Worm (Caenorhabditis elegans): ENCODE data around the gene F48G7.8.

The F48G7.8 gene

ce11 chrV:590182-590581 lies 37.3 kb downstream of the F48G7.8 start, which contains the start of gene ZK488.6:
Gene ZK488.6 (plus strand): TSS chrV:590482.
- TF ChIP-seq med-1 (GFP tag; optimal IDR thresholded peaks at IDR 0.05; ENCODE audit: insufficient read depth): no peak
- TF ChIP-seq ref-1 (GFP tag; conservative IDR thresholded peaks at IDR 0.05): no peak
- no peak for TF ChIP-seq ztf-23 (GFP tag; IDR thresholded peaks at IDR 0.05)

- TF ChIP-seq ref-1 (GFP tag; conservative IDR thresholded peaks at IDR 0.05) (no peak), flt-1 (GFP tag; IDR thresholded peaks at IDR 0.05) (no peak), med-1 (GFP tag; optimal IDR thresholded peaks at IDR 0.05; ENCODE audit: insufficient read depth) (no peak), klf-2 (GFP tag; conservative IDR thresholded peaks at IDR 0.05) (no peak), ztf-23 (GFP tag; IDR thresholded peaks at IDR 0.05) (no peak), ztf-29 (GFP tag; IDR thresholded peaks at IDR 0.05) (no peak), cog-1 (tag; optimal IDR thresholded peaks at IDR 0.05) (no peak), tab-1 (GFP tag; IDR thresholded peaks at IDR 0.05) (no peak)
Observed at ce11 chrV:587818-588217, 39.7 kb downstream of the F48G7.8 start, which contains the start of gene K06H6.1. Gene K06H6.1 (plus strand): TSS chrV:588118.

ce11 chrV:585472-585871 lies 42.0 kb downstream of the F48G7.8 start, which contains the start of gene K06H6.2:
Gene K06H6.2 (plus strand): TSS chrV:585772.
- TF ChIP-seq cog-1 (tag; optimal IDR thresholded peaks at IDR 0.05): no peak
- no peak for TF ChIP-seq tab-1 (GFP tag; IDR thresholded peaks at IDR 0.05)
- TF ChIP-seq ztf-23 (GFP tag; IDR thresholded peaks at IDR 0.05): no peak
- no peak for TF ChIP-seq ref-1 (GFP tag; conservative IDR thresholded peaks at IDR 0.05)
- TF ChIP-seq klf-2 (GFP tag; conservative IDR thresholded peaks at IDR 0.05): no peak
- no peak for TF ChIP-seq ztf-29 (GFP tag; IDR thresholded peaks at IDR 0.05)
- no peak for TF ChIP-seq flt-1 (GFP tag; IDR thresholded peaks at IDR 0.05)
- no peak for TF ChIP-seq T22C8.4 (GFP tag; IDR thresholded peaks at IDR 0.05)
- TF ChIP-seq med-1 (GFP tag; optimal IDR thresholded peaks at IDR 0.05; ENCODE audit: insufficient read depth): no peak

- TF ChIP-seq cog-1 (tag; optimal IDR thresholded peaks at IDR 0.05) (no peak), ref-1 (GFP tag; conservative IDR thresholded peaks at IDR 0.05) (no peak), T22C8.4 (GFP tag; IDR thresholded peaks at IDR 0.05) (no peak), flt-1 (GFP tag; IDR thresholded peaks at IDR 0.05) (no peak), klf-2 (GFP tag; conservative IDR thresholded peaks at IDR 0.05) (no peak), med-1 (GFP tag; optimal IDR thresholded peaks at IDR 0.05; ENCODE audit: insufficient read depth) (no peak), ztf-29 (GFP tag; IDR thresholded peaks at IDR 0.05) (no peak), tab-1 (GFP tag; IDR thresholded peaks at IDR 0.05) (no peak), ztf-23 (GFP tag; IDR thresholded peaks at IDR 0.05) (no peak)
Observed at ce11 chrV:581616-582015, 45.9 kb downstream of the F48G7.8 start, which contains the start of gene nstp-7. Gene nstp-7 (plus strand): TSS chrV:581916.

ce11 chrV:578977-579376 lies 48.5 kb downstream of the F48G7.8 start, which contains the start of gene K06H6.4:
Gene K06H6.4 (plus strand): TSS chrV:579277.
- TF ChIP-seq ztf-23 (GFP tag; IDR thresholded peaks at IDR 0.05) (no peak), klf-2 (GFP tag; conservative IDR thresholded peaks at IDR 0.05) (no peak), tab-1 (GFP tag; IDR thresholded peaks at IDR 0.05) (no peak), ztf-29 (GFP tag; IDR thresholded peaks at IDR 0.05) (no peak), ref-1 (GFP tag; conservative IDR thresholded peaks at IDR 0.05) (no peak), T22C8.4 (GFP tag; IDR thresholded peaks at IDR 0.05) (no peak), med-1 (GFP tag; optimal IDR thresholded peaks at IDR 0.05; ENCODE audit: insufficient read depth) (no peak), flt-1 (GFP tag; IDR thresholded peaks at IDR 0.05) (no peak), cog-1 (tag; optimal IDR thresholded peaks at IDR 0.05) (no peak)
